Worm (Caenorhabditis elegans): ENCODE measurements around the gene clec-227.

DNA sequence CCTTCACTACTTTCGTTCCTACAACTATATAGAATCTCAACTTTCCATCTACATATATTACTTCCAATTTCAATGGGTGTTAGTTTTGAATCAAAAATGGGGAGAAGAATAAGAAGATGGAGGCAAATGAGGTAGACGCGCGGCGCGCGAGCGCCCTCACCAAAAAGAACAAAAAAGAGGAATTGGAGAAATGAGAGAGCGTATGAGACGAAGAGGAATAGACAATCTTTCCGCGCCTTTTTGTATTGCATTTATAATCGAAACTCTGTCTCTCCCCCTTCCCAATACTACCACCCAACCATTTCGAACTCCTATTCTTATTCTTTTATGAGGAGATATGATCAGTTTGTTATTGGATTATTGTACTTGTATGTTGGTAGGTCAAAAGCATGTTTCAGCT lies 28.2 kb downstream of the clec-227 start:
- TF ChIP-seq lin-13 (GFP tag; optimal IDR thresholded peaks at IDR 0.05) (no peak), lin-11 (tag; optimal IDR thresholded peaks at IDR 0.05) (no peak), aly-2 (tag; optimal IDR thresholded peaks at IDR 0.05) (no peak)

Measured in whole organism, L2 larva.